Fruit fly (Drosophila melanogaster) whole organism, prepupa: ENCODE data around the gene CG11384.

Source experiments
- CG1621 ChIP-seq: fragments of 200-800 bp; sonication (Bioruptor generic); optimal IDR thresholded peaks from 3 replicates; lab custom pipeline; 2018; ENCODE audit warnings: missing biosample characterization, mild to moderate bottlenecking, missing genetic modification characterization
- CG6276 ChIP-seq: fragments of 200-800 bp; sonication (Bioruptor generic); optimal IDR thresholded peaks from 2 replicates; lab custom pipeline; 2017; ENCODE audit warnings: missing biosample characterization, mild to moderate bottlenecking, missing genetic modification characterization
- CG6854 ChIP-seq: fragments of 200-800 bp; sonication (Bioruptor generic); optimal IDR thresholded peaks from 2 replicates; lab custom pipeline; 2017; ENCODE audit warnings: missing biosample characterization, mild to moderate bottlenecking, missing genetic modification characterization
- CG7368 ChIP-seq: fragments of 200-800 bp; sonication (Bioruptor generic); optimal IDR thresholded peaks from 3 replicates; lab custom pipeline; 2016; ENCODE audit warnings: missing biosample characterization, missing genetic modification characterization
- esn ChIP-seq: fragments of 200-800 bp; sonication (Bioruptor generic); optimal IDR thresholded peaks from 2 replicates; lab custom pipeline; 2016; ENCODE audit warnings: missing biosample characterization, mild to moderate bottlenecking, missing genetic modification characterization, moderate library complexity

DNA sequence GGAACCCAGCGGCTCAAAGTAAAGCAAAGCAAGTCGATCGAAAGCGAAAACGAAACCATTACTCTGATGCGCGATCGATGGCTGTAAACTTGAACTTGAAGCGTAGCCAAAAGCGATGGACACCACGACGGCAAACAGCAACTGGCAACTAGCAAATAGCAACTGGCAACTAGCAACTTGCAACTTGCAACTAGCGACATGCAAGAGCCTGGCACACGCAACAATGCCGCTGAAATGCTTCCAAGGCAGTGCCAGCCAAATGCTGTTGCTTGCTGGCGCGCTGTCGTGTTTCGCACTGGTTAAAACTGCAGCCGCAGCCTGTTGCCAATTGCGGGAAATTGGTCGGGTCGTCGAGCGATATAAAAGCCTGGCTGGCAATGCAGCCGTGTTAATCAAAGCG, 5.5 kb upstream of the CG11384 start, which contains the start of gene CG14627:
- TF ChIP-seq CG6276 = no peak
- no peak for TF ChIP-seq CG6854 (GFP tag; lab: Kevin White, UChicago)
- no peak for TF ChIP-seq CG7368 (GFP tag; lab: Kevin White, UChicago)
- TF ChIP-seq CG1621 (tag; lab: Kevin White, UChicago) = no peak
- no peak for TF ChIP-seq esn
